Worm (Caenorhabditis elegans): Measurements from ENCODE around the gene E02C12.6.

ce11 chrV:9355371-9355770 lies 15.5 kb downstream of the E02C12.6 start, which contains the start of gene ttr-40:
- TF ChIP-seq him-1 (tag; optimal IDR thresholded peaks at IDR 0.05) (no peak), dao-5 (tag; optimal IDR thresholded peaks at IDR 0.05) (no peak), W03F9.2 (tag; optimal IDR thresholded peaks at IDR 0.05) (no peak)
